Fruit fly (Drosophila melanogaster): Measurements from ENCODE around the gene GMF.
A peak's percentile ranks its signal among the peaks of the same experiment; 100 is the strongest.

The GMF gene

dm6 chr2L:16307026-16307703, 4.4 kb upstream of the GMF start, which contains the start of the genes CG5861 and Syx5 (continued):
- peak; percentile 86 for TF ChIP-seq trem (tag; optimal IDR thresholded peaks at IDR 0.05)
- TF ChIP-seq CG4424 (GFP tag; optimal IDR thresholded peaks at IDR 0.05): peak; percentile 53
- no peak for TF ChIP-seq ara (GFP tag; IDR thresholded peaks at IDR 0.05)
- TF ChIP-seq sr (GFP tag; IDR thresholded peaks at IDR 0.05): no peak
- TF ChIP-seq CG9797 (GFP tag; optimal IDR thresholded peaks at IDR 0.05): peak; percentile 47
- TF ChIP-seq Jarid2 (GFP tag; optimal IDR thresholded peaks at IDR 0.05): no peak
- no peak for TF ChIP-seq Poxn (GFP tag; IDR thresholded peaks at IDR 0.05)
- TF ChIP-seq HmgD (GFP tag; optimal IDR thresholded peaks at IDR 0.05): no peak
- TF ChIP-seq BtbVII (GFP tag; optimal IDR thresholded peaks at IDR 0.05): peak; percentile 38
- no peak for TF ChIP-seq Dip2 (GFP tag; IDR thresholded peaks at IDR 0.05)
- TF ChIP-seq CG30431 (GFP tag; optimal IDR thresholded peaks at IDR 0.05): no peak
- peak; percentile 89 for TF ChIP-seq grn (GFP tag; optimal IDR thresholded peaks at IDR 0.05)
- TF ChIP-seq Dp (GFP tag; optimal IDR thresholded peaks at IDR 0.05): peak; percentile 35
- TF ChIP-seq ato (GFP tag; IDR thresholded peaks at IDR 0.05; ENCODE audit: partially characterized antibody): peak; percentile 78; the same call in 1 of the 2 replicates
- TF ChIP-seq az2 (GFP tag; optimal IDR thresholded peaks at IDR 0.05): peak; percentile 53
- TF ChIP-seq Hmr (GFP tag; optimal IDR thresholded peaks at IDR 0.05): no peak
- peak; percentile 24 for TF ChIP-seq Six4 (GFP tag; optimal IDR thresholded peaks at IDR 0.05)
- TF ChIP-seq schlank (tag; optimal IDR thresholded peaks at IDR 0.05): no peak
- no peak for TF ChIP-seq trh (GFP tag; optimal IDR thresholded peaks at IDR 0.05)
- TF ChIP-seq fu2 (GFP tag; optimal IDR thresholded peaks at IDR 0.05): no peak
- TF ChIP-seq Opbp (GFP tag; IDR thresholded peaks at IDR 0.05; ENCODE audit: partially characterized antibody): peak; percentile 76; the same call in 2 of the 3 replicates
- 0 out of 3 replicates have a peak, but pooled peaks have one; percentile 16 for TF ChIP-seq CG7357 (GFP tag; IDR thresholded peaks at IDR 0.05)
- peak; percentile 14 for TF ChIP-seq Asciz (GFP tag; optimal IDR thresholded peaks at IDR 0.05)
- no peak for TF ChIP-seq Dad (GFP tag; optimal IDR thresholded peaks at IDR 0.05)
- TF ChIP-seq bab2 (GFP tag; optimal IDR thresholded peaks at IDR 0.05): no peak
- TF ChIP-seq usp (GFP tag; optimal IDR thresholded peaks at IDR 0.05): no peak
- no peak for TF ChIP-seq CG6654 (GFP tag; optimal IDR thresholded peaks at IDR 0.05)
- no peak for TF ChIP-seq Atf-2 (GFP tag; optimal IDR thresholded peaks at IDR 0.05)
- peak; percentile 87 for TF ChIP-seq MBD-R2 (GFP tag; IDR thresholded peaks at IDR 0.05)
- no peak for TF ChIP-seq aop (GFP tag; IDR thresholded peaks at IDR 0.05)
- TF ChIP-seq CG10274 (GFP tag; optimal IDR thresholded peaks at IDR 0.05): no peak
- 0 out of 2 replicates have a peak, but pooled peaks have one; percentile 30 for TF ChIP-seq GATAe (GFP tag; conservative IDR thresholded peaks at IDR 0.05)
- no peak for TF ChIP-seq seq (GFP tag; IDR thresholded peaks at IDR 0.05)
- TF ChIP-seq B-H1 (GFP tag; IDR thresholded peaks at IDR 0.05): no peak
- TF ChIP-seq HLH4C (GFP tag; IDR thresholded peaks at IDR 0.05; ENCODE audit: partially characterized antibody): peak; percentile 91
- no peak for TF ChIP-seq ttk (GFP tag; IDR thresholded peaks at IDR 0.05)
- TF ChIP-seq her (GFP tag; optimal IDR thresholded peaks at IDR 0.05): no peak
- no peak for TF ChIP-seq zf30C (GFP tag; optimal IDR thresholded peaks at IDR 0.05)
- no peak for TF ChIP-seq tio (GFP tag; optimal IDR thresholded peaks at IDR 0.05)
- no peak for TF ChIP-seq sima (GFP tag; optimal IDR thresholded peaks at IDR 0.05)
- no peak for TF ChIP-seq ewg (GFP tag; optimal IDR thresholded peaks at IDR 0.05)
- TF ChIP-seq btn (GFP tag; optimal IDR thresholded peaks at IDR 0.05): no peak
- TF ChIP-seq Lim3 (GFP tag; IDR thresholded peaks at IDR 0.05): no peak
- no peak for TF ChIP-seq CG2889 (GFP tag; IDR thresholded peaks at IDR 0.05)
- no peak for TF ChIP-seq crc (GFP tag; optimal IDR thresholded peaks at IDR 0.05)
- no peak for TF ChIP-seq CG9876 (GFP tag; optimal IDR thresholded peaks at IDR 0.05)
- TF ChIP-seq nmo (GFP tag; optimal IDR thresholded peaks at IDR 0.05): peak; percentile 72
- TF ChIP-seq CG11504 (tag; optimal IDR thresholded peaks at IDR 0.05): no peak
- no peak for TF ChIP-seq CG17612 (GFP tag; IDR thresholded peaks at IDR 0.05)
- TF ChIP-seq fd96Cb (tag; optimal IDR thresholded peaks at IDR 0.05): peak; percentile 26
- TF ChIP-seq CG15073 (GFP tag; optimal IDR thresholded peaks at IDR 0.05): no peak

All from whole organism, embryonic.